Fruit fly (Drosophila melanogaster): Measurements from ENCODE around the gene jar.
A peak's percentile ranks its signal among the peaks of the same experiment; 100 is the strongest.

The jar gene

dm6 chr3R:24229870-24230422 is 41.1 kb downstream of the jar start, which contains the start of gene Spase22-23 (continued):
- TF ChIP-seq trem (tag; optimal IDR thresholded peaks at IDR 0.05) (peak; percentile 9), CG15073 (GFP tag; optimal IDR thresholded peaks at IDR 0.05) (peak; percentile 10), CG8290 (GFP tag; optimal IDR thresholded peaks at IDR 0.05) (no peak), CG8290 (tag; optimal IDR thresholded peaks at IDR 0.05) (peak in 1 of 2 experiments; percentile 54), Opbp (GFP tag; IDR thresholded peaks at IDR 0.05; ENCODE audit: partially characterized antibody) (peak; percentile 96), CG11696 (GFP tag; IDR thresholded peaks at IDR 0.05) (no peak)

dm6 chr3R:24228675-24229074 is 42.4 kb downstream of the jar start, which contains the start of gene Acp95EF:
Gene Acp95EF (plus strand): TSS chr3R:24228975.
- no peak for TF ChIP-seq gfzf (GFP tag; optimal IDR thresholded peaks at IDR 0.05)
- TF ChIP-seq NC2β (GFP tag; optimal IDR thresholded peaks at IDR 0.05) = no peak
- TF ChIP-seq CG5245 (GFP tag; optimal IDR thresholded peaks at IDR 0.05) = no peak
- TF ChIP-seq CG1832 (GFP tag; optimal IDR thresholded peaks at IDR 0.05) = no peak
- no peak for TF ChIP-seq crol (GFP tag; IDR thresholded peaks at IDR 0.05)
- TF ChIP-seq CG17359 (tag; optimal IDR thresholded peaks at IDR 0.05) = no peak
- TF ChIP-seq Mes4 (GFP tag; optimal IDR thresholded peaks at IDR 0.05) = no peak
- no peak for TF ChIP-seq CG2875 (GFP tag; optimal IDR thresholded peaks at IDR 0.05)
- TF ChIP-seq CG7839 (tag; optimal IDR thresholded peaks at IDR 0.05) = no peak
- TF ChIP-seq Nf-YA (GFP tag; IDR thresholded peaks at IDR 0.05) = no peak
- TF ChIP-seq CG9932 (GFP tag; IDR thresholded peaks at IDR 0.05) = no peak
- TF ChIP-seq vnd (GFP tag; IDR thresholded peaks at IDR 0.05; ENCODE audit: partially characterized antibody) = no peak
- no peak for TF ChIP-seq stc (GFP tag; IDR thresholded peaks at IDR 0.05)
- no peak for TF ChIP-seq fru (optimal IDR thresholded peaks at IDR 0.05)

dm6 chr3R:24226744-24227143 is 44.3 kb downstream of the jar start, which contains the start of the genes Spps and CG13609:
Gene Spps (minus strand): TSS chr3R:24226934.
Gene CG13609 (plus strand): TSS chr3R:24227023.
- no peak for TF ChIP-seq eyg (GFP tag; optimal IDR thresholded peaks at IDR 0.05)
- no peak for TF ChIP-seq croc (GFP tag; conservative IDR thresholded peaks at IDR 0.05)
- TF ChIP-seq wek (GFP tag; optimal IDR thresholded peaks at IDR 0.05) = no peak
- no peak for TF ChIP-seq Dip2 (GFP tag; IDR thresholded peaks at IDR 0.05)
- 0 out of 3 replicates have a peak, but pooled peaks have one; percentile 53 for TF ChIP-seq Dbx (GFP tag; IDR thresholded peaks at IDR 0.05)
- TF ChIP-seq CG14860 (GFP tag; IDR thresholded peaks at IDR 0.05; ENCODE audit: partially characterized antibody) = peak; percentile 92
- no peak for TF ChIP-seq jumu (GFP tag; optimal IDR thresholded peaks at IDR 0.05)
- TF ChIP-seq Hand (GFP tag; optimal IDR thresholded peaks at IDR 0.05) = no peak
- no peak for TF ChIP-seq CG10543 (GFP tag; optimal IDR thresholded peaks at IDR 0.05)
- no peak for TF ChIP-seq CG8359 (GFP tag; optimal IDR thresholded peaks at IDR 0.05; ENCODE audit: borderline replicate concordance)
- TF ChIP-seq CG15601 (tag; optimal IDR thresholded peaks at IDR 0.05) = no peak
- TF ChIP-seq ems (GFP tag; optimal IDR thresholded peaks at IDR 0.05) = peak; percentile 1
- TF ChIP-seq bsh (GFP tag; optimal IDR thresholded peaks at IDR 0.05) = peak in 1 of 2 experiments; percentile 13
- no peak for TF ChIP-seq D (optimal IDR thresholded peaks at IDR 0.05)
- TF ChIP-seq D (GFP tag; optimal IDR thresholded peaks at IDR 0.05) = no peak
- no peak for TF ChIP-seq sim (GFP tag; IDR thresholded peaks at IDR 0.05)
- no peak for TF ChIP-seq luna (GFP tag; optimal IDR thresholded peaks at IDR 0.05)
- no peak for TF ChIP-seq Trl (optimal IDR thresholded peaks at IDR 0.05)
- no peak for TF ChIP-seq Trl (GFP tag; optimal IDR thresholded peaks at IDR 0.05)
- TF ChIP-seq CG17359 (tag; optimal IDR thresholded peaks at IDR 0.05) = no peak
- no peak for TF ChIP-seq Meics (GFP tag; optimal IDR thresholded peaks at IDR 0.05)
- no peak for TF ChIP-seq Atf3 (GFP tag; optimal IDR thresholded peaks at IDR 0.05)
- peak; percentile 47; the same call in 1 of the 2 replicates for TF ChIP-seq sob (GFP tag; IDR thresholded peaks at IDR 0.05)
- peak; percentile 40 for TF ChIP-seq grau (tag; optimal IDR thresholded peaks at IDR 0.05)
- TF ChIP-seq corto (GFP tag; optimal IDR thresholded peaks at IDR 0.05) = no peak
- no peak for TF ChIP-seq BtbVII (GFP tag; optimal IDR thresholded peaks at IDR 0.05)
- TF ChIP-seq cad (GFP tag; optimal IDR thresholded peaks at IDR 0.05) = no peak
- peak; percentile 65 for TF ChIP-seq Sin3A (optimal IDR thresholded peaks at IDR 0.05)
- TF ChIP-seq Nf-YC (tag; optimal IDR thresholded peaks at IDR 0.05) = no peak
- TF ChIP-seq CG13296 (GFP tag; optimal IDR thresholded peaks at IDR 0.05) = no peak
- no peak for TF ChIP-seq CG30403 (GFP tag; optimal IDR thresholded peaks at IDR 0.05)

All from whole organism, embryonic.